Fruit fly (Drosophila melanogaster) whole organism, wandering third instar larva: ENCODE results near the gene CG3655.

ENCODE experiments used
- Abd-B ChIP-seq: fragments of >200 bp; optimal IDR thresholded peaks from 2 replicates; lab custom pipeline; 2017; ENCODE audit warnings: missing biosample characterization, missing genetic modification characterization
- GATAd ChIP-seq: sonication (Bioruptor generic); optimal IDR thresholded peaks from 2 replicates; lab custom pipeline; 2016; ENCODE audit warnings: missing biosample characterization, missing genetic modification characterization
- Myc ChIP-seq: fragments of >200 bp; optimal IDR thresholded peaks from 2 replicates; lab custom pipeline; 2017
- dmrt93B ChIP-seq: fragments of 200-800 bp; sonication (Bioruptor generic); optimal IDR thresholded peaks from 2 replicates; lab custom pipeline; 2018; ENCODE audit warnings: missing biosample characterization, mild to moderate bottlenecking, missing genetic modification characterization
- dsf ChIP-seq: sonication (Bioruptor generic); optimal IDR thresholded peaks from 2 replicates; lab custom pipeline; 2016; ENCODE audit warnings: missing biosample characterization, missing genetic modification characterization, borderline replicate concordance
- rgr ChIP-seq: fragments of 200-800 bp; sonication (Bioruptor generic); optimal IDR thresholded peaks from 3 replicates; lab custom pipeline; 2016; ENCODE audit warnings: missing biosample characterization, mild to moderate bottlenecking, missing genetic modification characterization
- sage ChIP-seq: fragments of 200-800 bp; sonication (Bioruptor generic); optimal IDR thresholded peaks from 2 replicates; lab custom pipeline; 2016; ENCODE audit warnings: missing biosample characterization, mild to moderate bottlenecking, missing genetic modification characterization

DNA sequence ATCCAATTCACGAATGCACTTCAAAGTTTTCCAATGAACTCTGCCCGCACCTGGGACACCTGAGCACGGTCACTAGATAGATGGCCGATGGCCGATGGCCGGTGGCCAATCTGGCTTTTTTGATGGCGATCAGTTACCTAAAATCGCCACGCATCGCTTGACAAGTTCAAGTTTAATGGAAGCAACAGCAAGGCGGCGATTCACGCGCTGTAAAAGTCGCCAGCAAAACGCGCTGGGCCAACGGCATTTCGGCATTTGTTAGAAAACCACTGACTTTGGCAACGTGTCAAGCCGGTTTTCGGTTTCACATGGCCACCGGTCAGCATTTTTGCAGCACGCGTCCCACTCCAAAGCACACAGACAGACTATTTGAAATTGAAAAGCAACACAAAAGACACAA is 40.3 kb downstream of the CG3655 start:
- TF ChIP-seq sage (GFP tag; lab: Kevin White, UChicago) (no peak), Abd-B (GFP tag; lab: Kevin White, UChicago) (no peak), rgr (GFP tag; lab: Kevin White, UChicago) (no peak), Myc (no peak), dsf (GFP tag; lab: Kevin White, UChicago) (no peak), GATAd (GFP tag; lab: Kevin White, UChicago) (no peak), dmrt93B (GFP tag; lab: Kevin White, UChicago) (no peak)
